Fruit fly (Drosophila melanogaster) whole organism, embryonic: Measurements from ENCODE around the gene CG1801.

Experiments used
- CG11504 ChIP-seq: fragments of 200-800 bp; sonication (Bioruptor generic); optimal IDR thresholded peaks from 3 replicates; lab custom pipeline; 2019; ENCODE audit warnings: missing biosample characterization, mild to moderate bottlenecking, missing genetic modification characterization, moderate library complexity
- CG1602 ChIP-seq: fragments of 200-800 bp; sonication (Bioruptor generic); optimal IDR thresholded peaks from 3 replicates; lab custom pipeline; 2016; ENCODE audit warnings: missing biosample characterization, missing genetic modification characterization
- CG1603 ChIP-seq: fragments of 200-800 bp; sonication (Bioruptor generic); optimal IDR thresholded peaks from 2 replicates; lab custom pipeline; 2019; ENCODE audit warnings: missing biosample characterization, mild to moderate bottlenecking, missing genetic modification characterization, moderate library complexity
- CG17328 ChIP-seq: fragments of 200-800 bp; sonication (Bioruptor generic); IDR thresholded peaks from 2 replicates; pipeline ENCODE4 v1.3.6; 2022; ENCODE audit warnings: missing biosample characterization, missing genetic modification characterization
- CG2199 ChIP-seq: fragments of 200-800 bp; sonication (Bioruptor generic); IDR thresholded peaks from 3 replicates; pipeline ENCODE4 v1.3.6; 2022; ENCODE audit warnings: missing biosample characterization, missing genetic modification characterization
- CG6254 ChIP-seq: fragments of 200-800 bp; sonication (Bioruptor generic); optimal IDR thresholded peaks from 3 replicates; lab custom pipeline; 2017; ENCODE audit warnings: mild to moderate bottlenecking, missing biosample characterization, missing genetic modification reagents, missing genetic modification characterization
- CG7839 ChIP-seq: fragments of 200-800 bp; sonication (Bioruptor generic); optimal IDR thresholded peaks from 3 replicates; lab custom pipeline; 2018; ENCODE audit warnings: missing biosample characterization, mild to moderate bottlenecking, missing genetic modification characterization, moderate library complexity
- Doc2 ChIP-seq: fragments of 200-800 bp; sonication (Bioruptor generic); IDR thresholded peaks from 2 replicates; pipeline ENCODE4 v1.3.6; 2022; ENCODE audit warnings: missing biosample characterization, missing genetic modification characterization
- Drgx ChIP-seq: fragments of 200-800 bp; sonication (Bioruptor generic); IDR thresholded peaks from 2 replicates; pipeline ENCODE4 v1.3.6; 2022; ENCODE audit warnings: missing biosample characterization, missing genetic modification characterization
- Elba2 ChIP-seq: fragments of 200-800 bp; sonication (Bioruptor generic); optimal IDR thresholded peaks from 3 replicates; lab custom pipeline; 2016; ENCODE audit warnings: missing biosample characterization, missing genetic modification characterization
- Ets65A ChIP-seq: fragments of 200-800 bp; sonication (Bioruptor generic); peaks from one replicate; lab custom pipeline; 2016; ENCODE audit warnings: missing biosample characterization, missing genetic modification characterization
- HLH3B ChIP-seq: fragments of 200-800 bp; sonication (Bioruptor generic); IDR thresholded peaks from 2 replicates; pipeline ENCODE4 v1.3.6; 2022; ENCODE audit warnings: missing biosample characterization, missing genetic modification characterization
- Hey ChIP-seq: fragments of 200-800 bp; sonication (Bioruptor generic); optimal IDR thresholded peaks from 3 replicates; lab custom pipeline; 2018; ENCODE audit warnings: missing biosample characterization, mild to moderate bottlenecking, missing genetic modification characterization
- Kr ChIP-seq: fragments of 200-800 bp; sonication (Bioruptor generic); optimal IDR thresholded peaks from 2 replicates; lab custom pipeline; 2017; ENCODE audit warnings: missing biosample characterization, mild to moderate bottlenecking, missing genetic modification characterization
- Med ChIP-seq: fragments of 200-800 bp; sonication (Bioruptor generic); peaks from one replicate; lab custom pipeline; 2016; ENCODE audit warnings: missing biosample characterization, missing genetic modification characterization, mild to moderate bottlenecking, inconsistent platforms, moderate library complexity
- NC2β ChIP-seq: fragments of 200-800 bp; sonication (Bioruptor generic); optimal IDR thresholded peaks from 2 replicates; lab custom pipeline; 2016; ENCODE audit warnings: missing biosample characterization, missing genetic modification characterization
- Oli ChIP-seq: fragments of 200-800 bp; sonication (Bioruptor generic); optimal IDR thresholded peaks from 2 replicates; lab custom pipeline; 2018; ENCODE audit warnings: missing biosample characterization, mild to moderate bottlenecking, missing genetic modification characterization, moderate library complexity
- bsh ChIP-seq, 2 experiments: fragments of 200-800 bp; sonication (Bioruptor generic); optimal IDR thresholded peaks; 2 replicates each; lab custom pipeline; 2017 to 2018; ENCODE audit warnings: mild to moderate bottlenecking in 2 of 2, missing biosample characterization in 2 of 2, missing genetic modification characterization in 2 of 2, moderate library complexity in 1 of 2
- crol ChIP-seq: fragments of 200-800 bp; sonication (Bioruptor generic); IDR thresholded peaks from 2 replicates; pipeline ENCODE4 v1.3.6; 2022; ENCODE audit warnings: missing biosample characterization, missing genetic modification characterization
- eve ChIP-seq, 2 experiments: fragments of >200 bp; optimal IDR thresholded peaks; 2 replicates each; lab custom pipeline; 2017; ENCODE audit warnings: missing biosample characterization in 2 of 2, missing genetic modification characterization in 2 of 2
- gem ChIP-seq: fragments of 200-800 bp; sonication (Bioruptor generic); optimal IDR thresholded peaks from 2 replicates; lab custom pipeline; 2019; ENCODE audit warnings: missing biosample characterization, mild to moderate bottlenecking, missing genetic modification characterization, moderate library complexity
- pfk ChIP-seq: fragments of 200-800 bp; sonication (Bioruptor generic); optimal IDR thresholded peaks from 2 replicates; lab custom pipeline; 2018; ENCODE audit warnings: missing biosample characterization, mild to moderate bottlenecking, missing genetic modification characterization, moderate library complexity
- prd ChIP-seq, 3 experiments: fragments of >200 bp in 2 of 3; fragments of 200-800 bp in 1 of 3; sonication (Bioruptor generic) in 1 of 3; optimal IDR thresholded peaks in 2 of 3; IDR thresholded peaks in 1 of 3; 2 replicates in 2 of 3; 3 replicates in 1 of 3; pipeline versions ENCODE4 v1.3.6 to Lab custom; 2017 to 2022; ENCODE audit warnings: missing biosample characterization in 1 of 3, missing genetic modification characterization in 1 of 3
- row ChIP-seq: fragments of 200-800 bp; sonication (Bioruptor generic); IDR thresholded peaks from 3 replicates; pipeline ENCODE4 v1.3.6; 2022; ENCODE audit warnings: missing biosample characterization, missing genetic modification characterization
- sens ChIP-seq: fragments of 200-800 bp; sonication (Bioruptor generic); peaks from one replicate; lab custom pipeline; 2016; ENCODE audit warnings: missing biosample characterization, missing genetic modification characterization
- usp ChIP-seq: fragments of >200 bp; optimal IDR thresholded peaks from 2 replicates; lab custom pipeline; 2017; ENCODE audit warnings: missing biosample characterization, missing genetic modification characterization

The CG1801 gene

DNA sequence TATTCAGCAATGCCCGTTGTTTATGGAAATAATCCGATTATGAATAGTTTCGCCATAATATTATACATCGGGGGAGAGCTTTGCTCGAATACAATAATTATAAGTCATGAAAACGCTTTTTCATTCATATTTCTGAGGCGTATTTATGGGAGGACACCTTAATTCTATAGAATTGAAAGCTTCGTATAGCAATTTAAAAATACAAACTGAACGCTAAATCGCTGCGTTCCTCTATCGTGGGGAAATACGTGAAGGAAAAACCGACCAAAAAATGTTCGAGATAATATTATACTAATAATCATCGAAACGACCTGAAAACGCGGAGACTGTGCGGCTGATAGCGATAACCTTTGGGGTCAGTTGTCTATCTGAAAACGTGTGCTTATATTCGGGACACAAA lies 40.8 kb downstream of the CG1801 start:
- TF ChIP-seq HLH3B (GFP tag; lab: Robert Waterston, UW) (no peak), CG2199 (GFP tag; lab: Robert Waterston, UW) (peak; percentile 63; the same call in 1 of the 3 replicates)

dm6 chrX:21265391-21265790 lies 51.9 kb downstream of the CG1801 start:
- TF ChIP-seq Kr (GFP tag; lab: Kevin White, UChicago) = no peak
- TF ChIP-seq pfk (GFP tag; lab: Kevin White, UChicago) = peak; percentile 66
- TF ChIP-seq bsh (GFP tag; optimal IDR thresholded peaks at IDR 0.05; lab: Kevin White, UChicago) = peak in 1 of 2 experiments; percentile 19
- no peak for TF ChIP-seq CG6254
- peak; percentile 14 for TF ChIP-seq CG1603 (tag; lab: Kevin White, UChicago)
- no peak for TF ChIP-seq Hey
- TF ChIP-seq gem (tag; lab: Kevin White, UChicago) = peak; percentile 34
- peak; percentile 5 for TF ChIP-seq CG1602
- TF ChIP-seq crol (GFP tag; lab: Robert Waterston, UW) = 0 out of 2 replicates have a peak, but pooled peaks have one; percentile 1
- no peak for TF ChIP-seq Doc2 (GFP tag; lab: Robert Waterston, UW)
- TF ChIP-seq CG7839 = peak; percentile 5
- TF ChIP-seq row = peak; percentile 34; the same call in 2 of the 3 replicates
- peak; percentile 44 for TF ChIP-seq Drgx (GFP tag; lab: Robert Waterston, UW)
- no peak for TF ChIP-seq usp (GFP tag; lab: Kevin White, UChicago)
- TF ChIP-seq CG11504 (tag; lab: Kevin White, UChicago) = peak; percentile 27
- TF ChIP-seq Med (GFP tag; lab: Kevin White, UChicago) = peak; percentile 78
- peak; percentile 71 for TF ChIP-seq Ets65A (GFP tag; lab: Kevin White, UChicago)
- TF ChIP-seq Oli (tag; lab: Kevin White, UChicago) = peak; percentile 15
- peak; percentile 78 for TF ChIP-seq sens (GFP tag; lab: Kevin White, UChicago)
- no peak for TF ChIP-seq Elba2 (GFP tag; lab: Kevin White, UChicago)
- TF ChIP-seq CG17328 (GFP tag; lab: Robert Waterston, UW) = 0 out of 2 replicates have a peak, but pooled peaks have one; percentile 16
- TF ChIP-seq prd (optimal IDR thresholded peaks at IDR 0.05; lab: Kevin White, UChicago) = no peak
- TF ChIP-seq prd (GFP tag; IDR thresholded peaks at IDR 0.05; lab: Robert Waterston, UW) = peak; percentile 23; the same call in 1 of the 3 replicates
- no peak for TF ChIP-seq NC2β (GFP tag; lab: Kevin White, UChicago)
- TF ChIP-seq eve (GFP tag; optimal IDR thresholded peaks at IDR 0.05; lab: Kevin White, UChicago) = no peak
